Worm (Caenorhabditis elegans) whole organism, midembryonic: ENCODE results near the gene F52H3.6.
"Not testable (repeated sequence)": the region's sequence is repeated elsewhere in the genome, so short reads cannot be mapped to it uniquely, and the experiment has no call there.

Source experiments
- T22C8.4 ChIP-seq: fragments of 200-800 bp; sonication (Bioruptor generic); IDR thresholded peaks from 2 replicates; pipeline ENCODE4 v1.3.6; 2022; ENCODE audit warnings: missing genetic modification characterization, missing compliant biosample characterization
- cog-1 ChIP-seq: sonication (generic microtip); optimal IDR thresholded peaks from 2 replicates; lab custom pipeline; 2016; ENCODE audit warnings: missing genetic modification characterization, missing compliant biosample characterization
- flt-1 ChIP-seq: fragments of 200-800 bp; sonication (Bioruptor generic); IDR thresholded peaks from 2 replicates; pipeline ENCODE4 v1.3.6; 2022; ENCODE audit warnings: missing genetic modification characterization, missing compliant biosample characterization
- klf-2 ChIP-seq: fragments of 200-800 bp; sonication (Bioruptor generic); conservative IDR thresholded peaks from 2 replicates; pipeline ENCODE4 v1.3.6; 2022; ENCODE audit warnings: missing genetic modification reagents, missing genetic modification characterization, missing compliant biosample characterization
- med-1 ChIP-seq: sonication (generic microtip); optimal IDR thresholded peaks from 2 replicates; lab custom pipeline; 2017; ENCODE audit warnings: missing genetic modification characterization, mild to moderate bottlenecking, missing compliant biosample characterization, antibody characterized with exemption, missing genetic modification reagents; ENCODE audit not compliant: insufficient read depth
- ref-1 ChIP-seq: fragments of 200-800 bp; sonication (Bioruptor generic); conservative IDR thresholded peaks from 2 replicates; pipeline ENCODE4 v1.3.6; 2022; ENCODE audit warnings: missing genetic modification reagents, missing genetic modification characterization, missing compliant biosample characterization
- tab-1 ChIP-seq: fragments of 200-800 bp; sonication (Bioruptor generic); IDR thresholded peaks from 2 replicates; pipeline ENCODE4 v1.3.6; 2022; ENCODE audit warnings: missing genetic modification characterization, missing compliant biosample characterization
- ztf-23 ChIP-seq: fragments of 200-800 bp; sonication (Bioruptor generic); IDR thresholded peaks from 2 replicates; pipeline ENCODE4 v1.3.6; 2022; ENCODE audit warnings: missing genetic modification reagents, missing genetic modification characterization, missing compliant biosample characterization
- ztf-29 ChIP-seq: fragments of 200-800 bp; sonication (Bioruptor generic); IDR thresholded peaks from 2 replicates; pipeline ENCODE4 v1.3.6; 2022; ENCODE audit warnings: missing genetic modification reagents, missing genetic modification characterization, missing compliant biosample characterization

F52H3.6 gene

DNA sequence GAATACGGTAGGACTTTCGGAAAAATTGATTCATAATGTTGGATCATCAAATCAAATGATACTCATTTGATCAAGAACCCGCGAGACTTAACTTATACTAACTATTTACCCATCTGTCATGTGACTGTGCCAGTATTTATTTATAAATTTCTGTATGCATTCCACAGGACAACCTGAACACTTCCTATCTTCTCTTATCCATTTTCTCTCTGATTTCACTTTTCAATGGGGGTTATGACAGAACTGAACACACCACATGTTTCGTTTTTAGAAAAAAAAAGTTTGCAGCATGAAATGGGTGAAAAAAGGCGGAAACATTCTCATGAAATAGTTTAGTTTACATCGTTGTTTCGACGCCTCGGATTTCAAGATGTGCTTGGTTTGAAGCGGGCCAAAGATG lies 10.7 kb downstream of the F52H3.6 start:
- TF ChIP-seq ref-1 (GFP tag; lab: Robert Waterston, UW) (no peak), tab-1 (no peak), klf-2 (GFP tag; lab: Robert Waterston, UW) (no peak), T22C8.4 (GFP tag; lab: Robert Waterston, UW) (no peak)

- no peak for TF ChIP-seq cog-1 (tag; lab: Kevin White, UChicago)
Measured at ce11 chrII:10016013-10016412, 12.2 kb downstream of the F52H3.6 start, which contains the start of gene lec-2. Gene lec-2, minus strand, starts transcription at chrII:10016183.

- TF ChIP-seq med-1 (GFP tag; lab: Kevin White, UChicago) = no peak
Measured at ce11 chrII:10014384-10014783, 13.8 kb downstream of the F52H3.6 start.

DNA sequence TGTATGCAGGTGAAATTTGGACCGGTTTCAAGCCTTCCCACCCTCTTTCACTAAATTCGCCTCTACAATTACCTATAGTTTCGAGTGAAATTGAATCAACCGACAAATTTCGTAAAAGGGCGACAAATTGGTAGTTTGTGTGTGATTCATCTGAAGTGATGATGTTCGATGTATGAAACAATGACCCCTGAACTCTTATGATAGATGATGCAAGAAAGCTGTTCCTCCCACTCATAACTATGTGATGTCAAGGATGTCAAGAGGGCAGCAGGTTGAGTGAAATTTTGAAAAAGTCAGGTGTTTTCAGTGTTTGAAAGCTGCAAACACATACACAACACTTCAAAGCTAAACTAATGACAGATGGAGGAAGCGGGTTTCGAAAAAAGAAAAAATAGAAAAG lies 15.7 kb downstream of the F52H3.6 start:
- TF ChIP-seq ztf-23 (no peak), med-1 (GFP tag; lab: Kevin White, UChicago) (no peak), tab-1 (no peak), klf-2 (GFP tag; lab: Robert Waterston, UW) (no peak), T22C8.4 (GFP tag; lab: Robert Waterston, UW) (no peak), cog-1 (tag; lab: Kevin White, UChicago) (no peak), ref-1 (GFP tag; lab: Robert Waterston, UW) (no peak), ztf-29 (GFP tag; lab: Robert Waterston, UW) (no peak), flt-1 (GFP tag; lab: Robert Waterston, UW) (no peak)

ce11 chrII:10011733-10012132 lies 16.5 kb downstream of the F52H3.6 start:
- no peak for TF ChIP-seq ref-1 (GFP tag; lab: Robert Waterston, UW)

ce11 chrII:10010914-10011313 lies 17.3 kb downstream of the F52H3.6 start:
- TF ChIP-seq ztf-29 (GFP tag; lab: Robert Waterston, UW) (no peak), tab-1 (no peak), med-1 (GFP tag; lab: Kevin White, UChicago) (no peak), flt-1 (GFP tag; lab: Robert Waterston, UW) (no peak), klf-2 (GFP tag; lab: Robert Waterston, UW) (no peak), T22C8.4 (GFP tag; lab: Robert Waterston, UW) (no peak), cog-1 (tag; lab: Kevin White, UChicago) (no peak)

- TF ChIP-seq med-1 (GFP tag; lab: Kevin White, UChicago) (no peak), cog-1 (tag; lab: Kevin White, UChicago) (no peak), tab-1 (no peak), ztf-29 (GFP tag; lab: Robert Waterston, UW) (no peak), flt-1 (GFP tag; lab: Robert Waterston, UW) (no peak), ref-1 (GFP tag; lab: Robert Waterston, UW) (no peak), klf-2 (GFP tag; lab: Robert Waterston, UW) (no peak), T22C8.4 (GFP tag; lab: Robert Waterston, UW) (no peak), ztf-23 (no peak)
Measured at ce11 chrII:10008552-10008951, 19.7 kb downstream of the F52H3.6 start.

ce11 chrII:10007917-10008316 lies 20.3 kb downstream of the F52H3.6 start, which contains the start of gene ZK892.5:
Gene ZK892.5, plus strand, starts transcription at chrII:10008217.
- TF ChIP-seq flt-1 (GFP tag; lab: Robert Waterston, UW) (no peak), ztf-29 (GFP tag; lab: Robert Waterston, UW) (no peak), T22C8.4 (GFP tag; lab: Robert Waterston, UW) (no peak), med-1 (GFP tag; lab: Kevin White, UChicago) (no peak), tab-1 (no peak), ztf-23 (no peak), cog-1 (tag; lab: Kevin White, UChicago) (no peak), ref-1 (GFP tag; lab: Robert Waterston, UW) (no peak), klf-2 (GFP tag; lab: Robert Waterston, UW) (no peak)

DNA sequence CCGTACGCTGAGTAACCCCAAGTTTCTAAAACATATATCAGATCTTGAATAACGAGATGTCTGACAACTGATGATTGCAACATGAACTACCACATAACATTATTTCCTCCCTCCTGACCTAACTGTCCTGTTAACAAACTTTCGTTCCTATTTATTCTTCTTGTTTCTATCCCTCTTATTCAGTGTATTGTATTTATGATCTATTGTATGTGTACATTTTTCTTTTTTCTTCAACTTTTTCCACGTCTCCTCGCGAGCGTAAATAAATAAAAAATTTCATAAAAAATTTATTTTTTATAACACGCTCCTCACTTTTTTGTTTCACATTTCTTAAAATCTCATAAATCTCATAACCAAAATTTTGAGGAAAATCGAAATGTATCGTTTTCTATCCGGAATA lies 22.0 kb downstream of the F52H3.6 start, which contains the start of gene ZK892.4:
TSS of gene ZK892.4 (plus strand) at position 301 of the 400 bp plus-strand sequence.
- not testable (repeated sequence) for TF ChIP-seq cog-1 (tag; lab: Kevin White, UChicago); med-1 (GFP tag; lab: Kevin White, UChicago); ztf-23

DNA sequence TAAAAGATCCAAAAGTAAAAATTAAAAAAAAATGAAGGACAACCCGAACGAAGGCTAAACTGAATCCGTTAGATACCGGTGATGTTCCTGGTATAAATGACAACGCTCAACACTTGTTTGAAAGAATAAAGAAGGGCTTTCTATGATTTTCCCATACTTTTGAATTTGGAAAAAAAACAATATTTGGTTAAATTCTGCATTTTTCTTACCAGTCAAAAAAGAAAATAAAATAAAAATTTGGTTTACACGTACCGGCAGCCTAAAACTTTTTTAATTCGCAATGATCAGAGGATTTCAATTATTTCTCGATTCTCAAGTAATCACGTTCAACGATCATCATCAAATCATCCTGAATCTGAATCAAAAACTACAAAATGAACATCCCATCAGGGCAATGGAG lies 26.7 kb downstream of the F52H3.6 start, which contains the start of gene ZK892.3:
TSS of gene ZK892.3 (plus strand) at position 301 of the 400 bp plus-strand sequence.
- TF ChIP-seq flt-1 (GFP tag; lab: Robert Waterston, UW) (no peak), cog-1 (tag; lab: Kevin White, UChicago) (no peak), ztf-29 (GFP tag; lab: Robert Waterston, UW) (no peak), ztf-23 (no peak), med-1 (GFP tag; lab: Kevin White, UChicago) (no peak), klf-2 (GFP tag; lab: Robert Waterston, UW) (no peak), T22C8.4 (GFP tag; lab: Robert Waterston, UW) (no peak), ref-1 (GFP tag; lab: Robert Waterston, UW) (no peak), tab-1 (no peak)

- TF ChIP-seq ztf-23 (no peak), klf-2 (GFP tag; lab: Robert Waterston, UW) (no peak), med-1 (GFP tag; lab: Kevin White, UChicago) (no peak), ref-1 (GFP tag; lab: Robert Waterston, UW) (no peak), cog-1 (tag; lab: Kevin White, UChicago) (no peak), flt-1 (GFP tag; lab: Robert Waterston, UW) (no peak), ztf-29 (GFP tag; lab: Robert Waterston, UW) (no peak), T22C8.4 (GFP tag; lab: Robert Waterston, UW) (no peak), tab-1 (no peak)
Measured at ce11 chrII:10001065-10001464, 27.2 kb downstream of the F52H3.6 start, which contains the start of gene nlt-1. Gene nlt-1, minus strand, starts transcription at chrII:10001142.
